Fruit fly (Drosophila melanogaster): ENCODE results near the gene rumpel.

dm6 chrX:7403074-7403473 is 15.3 kb upstream of the rumpel start, which contains the start of gene CG15035:
- TF ChIP-seq CG12605 (GFP tag; IDR thresholded peaks at IDR 0.05) (no peak), EcR (GFP tag; optimal IDR thresholded peaks at IDR 0.05) (no peak), CG32121 (GFP tag; IDR thresholded peaks at IDR 0.05) (no peak), CG9948 (tag; optimal IDR thresholded peaks at IDR 0.05) (no peak), rn (GFP tag; IDR thresholded peaks at IDR 0.05) (no peak), Snoo (tag; optimal IDR thresholded peaks at IDR 0.05) (no peak), Pif1A (GFP tag; optimal IDR thresholded peaks at IDR 0.05) (no peak), gl (tag; optimal IDR thresholded peaks at IDR 0.05) (no peak), CG14655 (GFP tag; optimal IDR thresholded peaks at IDR 0.05) (no peak), CG8159 (tag; optimal IDR thresholded peaks at IDR 0.05) (no peak), CG13204 (GFP tag; optimal IDR thresholded peaks at IDR 0.05) (no peak), D1 (tag; optimal IDR thresholded peaks at IDR 0.05) (no peak)

Data from whole organism, pupa.